Fruit fly (Drosophila melanogaster): ENCODE results near the gene CG10031.

The CG10031 gene

DNA sequence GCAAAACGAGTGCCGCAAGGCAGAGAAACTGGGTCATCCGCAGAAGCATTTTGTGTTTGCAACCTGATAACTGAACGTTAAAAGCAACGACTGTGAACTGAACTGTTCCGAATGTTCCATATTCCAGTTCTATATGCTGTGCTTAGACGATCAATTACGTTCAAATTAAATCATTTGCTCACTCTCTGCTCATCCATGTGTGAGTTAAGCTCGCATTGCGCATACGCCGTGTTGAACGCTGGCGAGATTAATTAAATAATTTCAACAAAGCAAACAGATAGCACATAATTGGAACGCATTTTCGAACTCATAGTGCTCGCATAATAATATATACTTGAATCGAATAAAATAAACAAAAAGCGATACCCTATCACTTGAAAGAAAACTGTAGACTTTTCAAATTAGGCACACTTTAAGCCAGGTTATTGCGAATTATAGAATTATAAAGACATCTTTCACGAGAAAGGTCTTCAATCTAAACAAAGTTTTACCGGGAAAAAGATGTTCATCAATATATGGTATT is at the start of gene CG10031, which contains the start of gene CG42464:
Gene CG10031 (minus strand): TSS at position 101 of the 523 bp plus-strand sequence.
Gene CG42464 (plus strand): TSS at position 473 of the 523 bp plus-strand sequence.
- TF ChIP-seq CG8478 (optimal IDR thresholded peaks at IDR 0.05) (no peak), CTCF (optimal IDR thresholded peaks at IDR 0.05) (no peak)

DNA sequence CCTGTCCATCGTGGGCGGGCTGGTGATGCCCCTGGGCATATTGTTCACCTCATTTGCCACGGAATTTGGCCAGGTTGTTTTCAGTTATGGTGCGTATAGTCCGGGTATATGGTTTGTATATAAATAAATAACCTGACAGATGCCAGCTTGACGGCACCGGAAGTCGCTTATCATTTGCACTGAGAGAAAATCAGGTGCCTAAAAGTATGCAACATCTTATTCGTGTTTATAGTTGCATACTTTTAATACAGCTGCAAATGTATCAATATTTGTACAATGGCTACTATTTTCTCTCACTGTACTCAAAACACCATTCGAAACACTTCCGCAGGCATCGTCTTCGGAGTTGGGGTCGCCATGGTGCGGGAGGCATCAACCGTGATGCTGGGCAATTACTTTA is 49.8 kb upstream of the CG10031 start:
- TF ChIP-seq CTCF (optimal IDR thresholded peaks at IDR 0.05) (no peak), CG8478 (optimal IDR thresholded peaks at IDR 0.05) (no peak)

DNA sequence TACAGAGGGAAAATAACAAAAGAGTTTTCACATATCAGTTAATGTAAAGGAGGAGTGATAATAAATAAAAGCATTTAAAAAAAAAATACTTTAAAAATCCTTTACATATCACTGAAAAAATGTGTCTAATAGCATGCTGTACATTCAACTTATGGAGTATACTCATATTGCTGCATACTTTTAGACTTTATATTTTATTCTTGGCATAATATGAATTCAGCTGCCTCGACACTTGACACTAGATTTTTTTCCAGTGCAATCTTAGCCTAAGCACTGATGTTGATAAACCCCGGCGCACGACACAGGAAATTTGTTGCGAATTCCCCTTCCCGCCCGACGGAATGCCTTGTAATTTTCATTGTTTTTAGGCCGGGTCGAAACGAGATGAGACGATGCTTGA is 41.6 kb upstream of the CG10031 start:
- no peak for TF ChIP-seq CG8478 (optimal IDR thresholded peaks at IDR 0.05)
- TF ChIP-seq CTCF (optimal IDR thresholded peaks at IDR 0.05): no peak

- no peak for TF ChIP-seq CTCF (optimal IDR thresholded peaks at IDR 0.05)
- TF ChIP-seq CG8478 (optimal IDR thresholded peaks at IDR 0.05): no peak
These were observed 38.8 kb upstream of the CG10031 start for dm6 chr2L:3737682-3738081.

DNA sequence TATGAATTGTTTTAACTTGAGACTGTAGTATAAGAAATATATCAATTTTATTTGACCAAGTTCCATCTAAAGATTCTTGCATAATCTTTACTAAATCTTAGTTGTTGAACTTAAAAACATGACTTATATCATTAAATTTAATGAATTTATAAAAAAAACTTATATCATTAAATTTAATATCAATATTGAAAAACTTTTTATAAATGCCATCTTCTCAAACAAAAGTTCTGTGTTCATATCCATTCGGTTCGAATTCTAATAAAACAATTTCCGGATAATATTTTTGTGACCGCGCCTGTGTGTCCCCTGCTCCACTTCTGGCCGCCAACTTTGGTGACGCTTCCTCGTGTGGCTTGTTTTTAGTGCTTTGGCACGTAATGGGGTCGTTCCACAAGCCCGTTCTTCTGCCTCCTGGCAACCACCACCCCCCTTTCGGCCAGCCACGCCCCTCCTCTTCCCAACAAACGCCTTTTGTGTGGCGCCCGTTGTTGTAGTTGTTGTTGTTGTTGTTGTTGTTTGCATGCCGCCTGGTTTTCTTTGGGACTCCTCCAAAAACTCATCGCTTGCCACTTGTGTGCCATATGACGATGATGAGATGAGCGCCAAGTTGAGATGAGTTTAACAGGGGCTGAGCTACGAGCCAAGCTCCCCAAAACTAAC is 38.2 kb upstream of the CG10031 start:
- TF ChIP-seq CG8478 (optimal IDR thresholded peaks at IDR 0.05) (no peak), CTCF (optimal IDR thresholded peaks at IDR 0.05) (no peak)

DNA sequence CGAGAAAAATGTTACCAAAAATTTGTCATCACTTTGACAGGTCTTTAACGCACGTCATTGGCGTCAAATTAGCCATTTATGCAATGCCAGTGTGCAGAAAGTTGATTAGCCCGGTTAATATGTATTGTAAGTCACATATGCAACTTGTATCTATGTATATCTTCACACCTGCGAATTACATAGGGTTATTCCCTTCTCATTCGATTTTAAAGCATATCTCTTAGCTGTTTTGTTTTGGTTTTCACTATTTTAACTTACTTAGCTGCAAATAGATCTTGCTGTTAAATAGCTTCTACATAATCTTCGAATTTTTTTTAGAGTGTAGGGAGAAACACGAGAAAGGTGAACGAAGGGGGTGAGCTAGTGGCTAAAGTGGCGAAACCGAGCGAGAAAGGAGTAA is 32.2 kb upstream of the CG10031 start:
- TF ChIP-seq CTCF (optimal IDR thresholded peaks at IDR 0.05) (no peak), CG8478 (optimal IDR thresholded peaks at IDR 0.05) (no peak)

DNA sequence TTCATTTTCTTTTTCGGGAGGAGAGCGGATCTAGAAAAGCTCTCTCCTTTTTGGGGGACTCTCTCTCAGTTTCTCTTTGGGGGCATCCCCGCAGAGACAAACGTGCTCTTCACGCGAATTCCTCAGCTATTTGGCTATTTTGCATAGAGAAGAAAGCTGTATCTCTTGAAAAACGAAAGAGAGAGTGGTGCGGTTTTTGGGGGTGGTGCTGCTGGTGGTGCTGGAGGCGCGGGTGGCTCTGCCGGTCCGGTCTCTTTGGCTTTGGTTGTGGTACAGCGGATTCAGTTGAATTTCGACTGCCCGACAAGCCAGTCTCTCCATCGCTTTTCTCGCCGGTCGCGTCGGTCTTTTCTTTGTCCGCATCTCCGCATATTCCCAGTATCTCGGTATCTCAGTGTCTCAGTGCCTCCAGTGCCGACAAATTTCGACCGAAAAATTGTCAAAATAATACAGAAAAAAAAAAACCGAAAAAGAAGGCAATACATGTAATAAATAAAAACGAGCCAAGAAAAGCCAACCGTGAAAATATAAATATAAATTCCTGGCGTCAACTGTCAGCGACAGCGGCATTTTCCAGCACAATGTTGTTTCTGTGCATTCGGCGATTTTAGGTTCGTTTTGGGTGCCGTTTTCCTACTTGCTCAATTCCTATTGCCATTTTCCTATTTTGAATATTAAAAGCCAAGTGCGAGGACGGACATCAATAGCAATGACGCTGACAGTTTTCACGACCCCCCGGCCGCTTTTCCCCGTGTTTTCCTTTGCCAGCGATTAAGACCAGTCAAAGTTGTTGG is 31.5 kb upstream of the CG10031 start, which contains the start of gene CG10019:
Gene CG10019 (plus strand): TSS at position 285 of the 794 bp plus-strand sequence.
- TF ChIP-seq CG8478 (optimal IDR thresholded peaks at IDR 0.05): no peak
- TF ChIP-seq CTCF (optimal IDR thresholded peaks at IDR 0.05): no peak

DNA sequence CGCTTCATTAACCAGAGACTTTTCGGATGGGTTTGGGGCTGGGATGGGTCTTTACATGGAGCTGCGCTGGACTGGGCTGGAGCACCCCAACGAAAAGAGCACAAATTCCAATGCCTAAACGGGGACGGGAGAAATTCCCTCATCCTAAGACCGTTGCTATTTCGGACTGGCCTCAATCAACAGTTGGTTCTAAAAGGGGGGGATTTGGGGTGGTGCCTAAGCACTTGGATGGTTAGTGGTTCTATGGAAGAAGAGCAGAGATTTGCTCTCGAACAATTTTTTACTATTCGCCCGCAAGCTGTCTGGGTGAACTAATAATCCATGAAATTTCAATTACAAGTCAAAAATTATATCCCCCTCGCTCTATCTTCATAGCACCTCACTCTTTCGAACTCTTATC is 30.7 kb upstream of the CG10031 start:
- TF ChIP-seq CG8478 (optimal IDR thresholded peaks at IDR 0.05) (no peak), CTCF (optimal IDR thresholded peaks at IDR 0.05) (no peak)

DNA sequence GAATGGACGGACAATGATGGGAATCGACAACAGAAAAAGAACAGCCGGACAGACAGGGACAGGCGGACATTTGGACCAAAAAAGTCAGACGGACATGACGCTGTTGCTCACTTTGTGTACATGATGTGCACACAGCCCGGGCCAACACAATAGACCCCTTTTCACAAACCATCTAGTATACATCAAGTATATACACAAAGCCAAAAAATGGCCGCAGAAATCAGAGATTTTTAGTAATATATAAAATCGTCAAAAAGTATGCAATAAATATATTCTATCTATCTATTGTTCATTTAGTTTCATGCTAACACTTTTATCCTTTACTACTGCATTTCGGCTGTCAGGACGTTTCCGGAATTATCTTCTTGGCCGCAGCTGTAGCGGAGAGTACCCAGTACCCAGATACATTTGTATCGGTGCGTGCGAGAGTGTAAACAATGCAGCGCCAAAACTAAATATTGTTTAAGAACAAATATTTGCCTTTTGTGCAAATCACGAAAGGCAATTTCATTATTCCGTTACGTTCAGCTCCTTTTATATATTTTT is 20.6 kb upstream of the CG10031 start:
- TF ChIP-seq CG8478 (optimal IDR thresholded peaks at IDR 0.05) (no peak), CTCF (optimal IDR thresholded peaks at IDR 0.05) (no peak)

DNA sequence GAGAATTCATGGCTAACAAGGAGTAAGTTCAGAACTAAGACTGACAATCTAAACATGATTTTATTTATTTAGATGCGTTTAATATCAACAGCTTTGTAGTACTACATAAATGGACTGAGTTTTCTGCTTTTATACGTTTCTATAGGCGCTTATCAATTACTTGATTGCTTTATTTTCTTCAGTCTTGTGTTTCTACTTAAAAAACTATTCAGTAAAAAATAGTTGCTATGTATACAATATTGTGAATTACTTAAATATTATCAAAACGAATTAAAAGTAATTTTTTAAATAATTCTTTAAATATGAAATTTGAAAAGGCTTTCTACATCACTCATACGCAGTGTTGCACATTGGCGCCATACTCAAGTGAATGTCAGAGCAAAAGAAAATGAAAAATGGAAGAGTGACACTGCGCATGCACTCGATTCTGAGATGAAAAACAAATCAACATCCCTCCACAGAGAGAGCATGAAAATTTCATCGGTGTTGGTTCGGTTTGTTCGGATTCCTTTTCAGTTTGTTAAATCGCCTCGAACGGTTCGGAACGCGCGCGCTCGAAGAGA is 18.9 kb upstream of the CG10031 start, which contains the start of the genes lectin-24A and Shaw:
Gene lectin-24A (minus strand): TSS at position 101 of the 563 bp plus-strand sequence.
Gene Shaw (plus strand): TSS at position 513 of the 563 bp plus-strand sequence.
- TF ChIP-seq CTCF (optimal IDR thresholded peaks at IDR 0.05) (no peak), CG8478 (optimal IDR thresholded peaks at IDR 0.05) (no peak)

DNA sequence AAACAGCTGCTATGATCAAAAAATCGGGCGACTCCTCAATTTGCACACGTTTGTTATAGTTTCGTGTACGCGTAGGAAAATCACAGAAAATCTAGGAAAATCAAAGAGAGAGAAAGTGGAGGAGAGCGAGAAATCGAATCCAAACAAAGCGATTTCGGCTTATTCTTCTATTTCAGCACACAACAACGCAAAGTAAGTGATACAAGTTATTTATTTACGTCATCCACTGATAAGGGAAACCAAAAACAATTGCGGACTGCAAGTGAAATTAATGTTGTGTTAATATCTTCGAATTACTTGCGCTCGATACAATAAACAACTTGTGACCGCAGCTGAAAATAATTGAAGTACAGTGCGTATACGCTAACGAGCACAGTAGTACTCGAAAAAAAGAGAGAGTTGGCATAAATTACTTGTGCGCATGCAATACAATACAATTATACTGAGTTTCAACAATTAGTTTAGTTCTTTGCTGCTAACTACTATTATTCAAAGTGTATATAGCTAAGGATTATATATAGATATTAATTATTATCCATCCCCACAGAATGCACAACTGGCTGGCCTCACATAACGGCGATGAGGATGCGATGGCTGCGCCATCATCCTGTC is 14.8 kb upstream of the CG10031 start:
- TF ChIP-seq CG8478 (optimal IDR thresholded peaks at IDR 0.05) (no peak), CTCF (optimal IDR thresholded peaks at IDR 0.05) (no peak)

DNA sequence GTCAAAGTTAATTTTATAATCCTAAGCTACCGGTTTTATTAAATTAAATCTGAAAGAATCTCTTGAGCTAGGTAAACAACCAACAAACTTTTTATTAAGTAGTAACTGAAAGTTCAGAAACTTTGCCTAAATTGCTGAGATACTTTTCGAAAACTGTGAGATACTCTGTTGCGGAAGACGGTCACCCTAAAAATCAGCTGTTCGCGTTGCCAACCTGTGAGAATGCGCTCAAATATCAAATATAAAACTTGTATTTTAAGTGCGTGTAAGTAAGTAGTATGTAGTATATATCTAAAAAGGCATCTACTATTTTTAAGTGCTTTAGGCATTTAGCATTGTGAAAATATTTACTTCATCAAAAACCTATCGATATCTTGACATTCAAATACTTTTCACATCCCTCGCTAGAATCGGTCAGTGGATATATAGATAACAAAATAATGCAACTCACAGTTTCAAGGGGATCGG is 14.1 kb upstream of the CG10031 start, which contains the start of the genes CG31955 and CG2818:
Gene CG31955 (minus strand): TSS at position 157 of the 468 bp plus-strand sequence.
Gene CG2818 (plus strand): TSS at position 412 of the 468 bp plus-strand sequence.
- TF ChIP-seq CTCF (optimal IDR thresholded peaks at IDR 0.05) (no peak), CG8478 (optimal IDR thresholded peaks at IDR 0.05) (no peak)

- TF ChIP-seq CG8478 (optimal IDR thresholded peaks at IDR 0.05) (no peak), CTCF (optimal IDR thresholded peaks at IDR 0.05) (no peak)
These were observed 12.8 kb upstream of the CG10031 start, which contains the start of gene cutlet for dm6 chr2L:3711665-3712064. Gene cutlet, minus strand, starts transcription at chr2L:3711748.

DNA sequence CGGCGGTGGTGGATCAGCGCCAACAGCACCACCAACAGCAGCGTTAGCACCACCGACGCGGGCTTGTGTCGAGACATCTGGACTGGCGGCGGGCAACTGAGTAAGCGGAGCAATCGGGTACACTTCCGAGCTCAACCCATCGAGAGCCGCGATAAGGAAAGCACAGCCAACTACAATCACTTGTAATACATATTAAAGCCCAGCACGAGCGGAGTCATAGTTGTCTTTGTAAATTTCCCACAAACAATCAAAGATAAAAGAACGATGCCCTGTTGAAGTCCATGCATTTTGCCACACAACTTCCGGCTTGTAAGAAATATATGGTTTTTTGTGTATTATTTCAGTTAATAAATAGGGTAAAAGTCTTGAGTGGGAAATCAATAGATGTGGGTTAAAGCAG is 8.1 kb upstream of the CG10031 start, which contains the start of gene CG31777:
Gene CG31777 (minus strand): TSS at position 101 of the 400 bp plus-strand sequence.
- no peak for TF ChIP-seq CTCF (optimal IDR thresholded peaks at IDR 0.05)
- TF ChIP-seq CG8478 (optimal IDR thresholded peaks at IDR 0.05): no peak

Data from S2 (cell line).